Worm (Caenorhabditis elegans) whole organism, L1 larva: Measurements from ENCODE around the gene nhr-254.

Experiments
- ama-1 ChIP-seq: fragments of 150-350 bp; optimal IDR thresholded peaks from 2 replicates; lab custom pipeline; 2014
- tbx-2 ChIP-seq: sonication (generic microtip); optimal IDR thresholded peaks from 2 replicates; lab custom pipeline; 2016; ENCODE audit warnings: missing genetic modification characterization, missing compliant biosample characterization

- TF ChIP-seq ama-1 (no peak), tbx-2 (no peak)
Measured at ce11 chrV:350822-351221, 41.6 kb upstream of the nhr-254 start.
